Worm (Caenorhabditis elegans): Measurements from ENCODE around the gene ncx-5.
"Not testable (repeated sequence)": the region's sequence is repeated elsewhere in the genome, so short reads cannot be mapped to it uniquely, and the experiment has no call there.

DNA sequence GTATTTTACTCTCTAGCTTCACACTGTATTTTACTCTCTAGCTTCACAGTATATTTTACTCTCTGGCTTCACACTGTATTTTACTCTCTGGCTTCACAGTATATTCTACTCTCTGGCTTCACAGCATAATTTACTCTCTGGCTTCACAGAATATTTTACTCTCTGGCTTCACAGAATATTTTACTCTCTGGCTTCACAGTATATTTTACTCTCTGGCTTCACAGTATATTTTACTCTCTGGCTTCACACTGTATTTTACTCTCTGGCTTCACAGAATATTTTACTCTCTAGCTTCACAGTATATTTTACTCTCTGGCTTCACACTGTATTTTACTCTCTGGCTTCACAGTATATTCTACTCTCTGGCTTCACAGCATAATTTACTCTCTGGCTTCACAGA, 40.0 kb downstream of the ncx-5 start:
- TF ChIP-seq snpc-1.1 (tag; optimal IDR thresholded peaks at IDR 0.05; ENCODE audit: insufficient read depth); unc-62 (GFP tag; optimal IDR thresholded peaks at IDR 0.05); aptf-2 (GFP tag; conservative IDR thresholded peaks at IDR 0.05); hmg-1.2 (GFP tag; IDR thresholded peaks at IDR 0.05); snpc-4 (GFP tag; optimal IDR thresholded peaks at IDR 0.05); snpc-4 (tag; optimal IDR thresholded peaks at IDR 0.05); attf-5 (GFP tag; optimal IDR thresholded peaks at IDR 0.05); F23B12.7 (tag; optimal IDR thresholded peaks at IDR 0.05; ENCODE audit: insufficient read depth); fkh-3 (tag; optimal IDR thresholded peaks at IDR 0.05): not testable (repeated sequence)

All from whole organism, young adult.